Fruit fly (Drosophila melanogaster) whole organism, wandering third instar larva: Measurements from ENCODE around the gene Oseg1.

ENCODE experiments used
- Abd-B ChIP-seq: fragments of >200 bp; optimal IDR thresholded peaks from 2 replicates; lab custom pipeline; 2017; ENCODE audit warnings: missing biosample characterization, missing genetic modification characterization
- CG32264 ChIP-seq: fragments of 200-800 bp; sonication (Bioruptor generic); optimal IDR thresholded peaks from 2 replicates; lab custom pipeline; 2016; ENCODE audit warnings: missing biosample characterization, missing genetic modification characterization
- CG9705 ChIP-seq: fragments of 200-800 bp; sonication (Bioruptor generic); optimal IDR thresholded peaks from 2 replicates; lab custom pipeline; 2018; ENCODE audit warnings: missing biosample characterization, mild to moderate bottlenecking, missing genetic modification characterization
- CrebA ChIP-seq: fragments of 200-800 bp; sonication (Bioruptor generic); optimal IDR thresholded peaks from 2 replicates; lab custom pipeline; 2016; ENCODE audit warnings: missing biosample characterization, mild to moderate bottlenecking, missing genetic modification characterization, borderline replicate concordance
- Dfd ChIP-seq: fragments of >200 bp; optimal IDR thresholded peaks from 2 replicates; lab custom pipeline; 2017; ENCODE audit warnings: missing biosample characterization, missing genetic modification characterization
- Dif ChIP-seq: fragments of 200-275, 200-300 bp; sonication (Bioruptor generic); optimal IDR thresholded peaks from 2 replicates; lab custom pipeline; 2018; ENCODE audit warnings: missing biosample characterization, missing genetic modification characterization; ENCODE audit not compliant: partially characterized antibody
- GATAd ChIP-seq: sonication (Bioruptor generic); optimal IDR thresholded peaks from 2 replicates; lab custom pipeline; 2016; ENCODE audit warnings: missing biosample characterization, missing genetic modification characterization
- HLH106 ChIP-seq: fragments of 200-800 bp; optimal IDR thresholded peaks from 3 replicates; lab custom pipeline; 2019; ENCODE audit warnings: missing biosample characterization, mild to moderate bottlenecking, missing genetic modification characterization, moderate library complexity
- Hnf4 ChIP-seq: fragments of 200-800 bp; sonication (Bioruptor generic); optimal IDR thresholded peaks from 2 replicates; lab custom pipeline; 2016; ENCODE audit warnings: missing biosample characterization, mild to moderate bottlenecking, missing genetic modification characterization
- Hr78 ChIP-seq: fragments of >200 bp; optimal IDR thresholded peaks from 2 replicates; lab custom pipeline; 2017; ENCODE audit warnings: missing biosample characterization, missing genetic modification characterization
- Hr83 ChIP-seq: fragments of 200-300 bp; sonication (Bioruptor generic); optimal IDR thresholded peaks from 2 replicates; lab custom pipeline; 2016; ENCODE audit warnings: missing biosample characterization, mild to moderate bottlenecking, missing genetic modification characterization, moderate library complexity; ENCODE audit not compliant: poor library complexity, severe bottlenecking
- Jra ChIP-seq: sonication (Bioruptor generic); optimal IDR thresholded peaks from 2 replicates; lab custom pipeline; 2016; ENCODE audit warnings: missing biosample characterization, missing genetic modification characterization
- Mio ChIP-seq: sonication (Bioruptor generic); optimal IDR thresholded peaks from 2 replicates; lab custom pipeline; 2016; ENCODE audit warnings: missing biosample characterization, missing genetic modification characterization
- Myc ChIP-seq: fragments of >200 bp; optimal IDR thresholded peaks from 2 replicates; lab custom pipeline; 2017
- N ChIP-seq: fragments of >200 bp; optimal IDR thresholded peaks from 2 replicates; lab custom pipeline; 2018; ENCODE audit warnings: missing biosample characterization, missing external identifiers, missing genetic modification characterization
- OdsH ChIP-seq: fragments of 200-800 bp; sonication (Bioruptor generic); optimal IDR thresholded peaks from 2 replicates; lab custom pipeline; 2016; ENCODE audit warnings: missing biosample characterization, mild to moderate bottlenecking, missing genetic modification characterization
- Rel ChIP-seq, 2 experiments: fragments of 200-800 bp; sonication (Bioruptor generic) in 1 of 2; optimal IDR thresholded peaks; 2 replicates in 1 of 2; 3 replicates in 1 of 2; lab custom pipeline; 2016 to 2019; ENCODE audit warnings: mild to moderate bottlenecking in 2 of 2, missing biosample characterization in 2 of 2, missing genetic modification characterization in 2 of 2, moderate library complexity in 1 of 2
- Sp1 ChIP-seq: fragments of 200-800 bp; sonication (Bioruptor generic); optimal IDR thresholded peaks from 3 replicates; lab custom pipeline; 2019; ENCODE audit warnings: missing biosample characterization, mild to moderate bottlenecking, missing genetic modification characterization, moderate library complexity
- Vsx2 ChIP-seq: fragments of 200-300, 225-300 bp; sonication (Bioruptor generic); optimal IDR thresholded peaks from 2 replicates; lab custom pipeline; 2018; ENCODE audit warnings: missing biosample characterization, missing genetic modification characterization; ENCODE audit not compliant: partially characterized antibody
- br ChIP-seq: fragments of 200-800 bp; sonication (Bioruptor generic); optimal IDR thresholded peaks from 2 replicates; lab custom pipeline; 2016; ENCODE audit warnings: missing biosample characterization, missing genetic modification characterization
- brk ChIP-seq: fragments of 200-800 bp; sonication (Bioruptor generic); optimal IDR thresholded peaks from 2 replicates; lab custom pipeline; 2016; ENCODE audit warnings: missing biosample characterization, mild to moderate bottlenecking, missing genetic modification characterization
- dl ChIP-seq, 2 experiments: fragments of 175-275, 200-275 bp in 1 of 2; fragments of 200-275 bp in 1 of 2; sonication (Bioruptor generic); optimal IDR thresholded peaks; lab custom pipeline; 2018; ENCODE audit warnings: mild to moderate bottlenecking in 2 of 2, missing biosample characterization in 2 of 2, missing genetic modification characterization in 2 of 2, moderate library complexity in 2 of 2; ENCODE audit not compliant: partially characterized antibody in 2 of 2, insufficient read depth in 1 of 2
- dmrt93B ChIP-seq: fragments of 200-800 bp; sonication (Bioruptor generic); optimal IDR thresholded peaks from 2 replicates; lab custom pipeline; 2018; ENCODE audit warnings: missing biosample characterization, mild to moderate bottlenecking, missing genetic modification characterization
- dsf ChIP-seq: sonication (Bioruptor generic); optimal IDR thresholded peaks from 2 replicates; lab custom pipeline; 2016; ENCODE audit warnings: missing biosample characterization, missing genetic modification characterization, borderline replicate concordance
- ey ChIP-seq: fragments of 200-800 bp; sonication (Bioruptor generic); optimal IDR thresholded peaks from 2 replicates; lab custom pipeline; 2016; ENCODE audit warnings: missing biosample characterization, missing genetic modification characterization
- foxo ChIP-seq, 2 experiments: fragments of 200-800 bp; sonication (Bioruptor generic); optimal IDR thresholded peaks; 2 replicates in 1 of 2; 3 replicates in 1 of 2; lab custom pipeline; 2016 to 2017; ENCODE audit warnings: missing biosample characterization in 2 of 2, missing genetic modification characterization in 2 of 2
- fru ChIP-seq: fragments of 200-800 bp; sonication (Bioruptor generic); optimal IDR thresholded peaks from 3 replicates; lab custom pipeline; 2016; ENCODE audit warnings: missing biosample characterization, mild to moderate bottlenecking, missing genetic modification characterization
- h ChIP-seq: fragments of 200-800 bp; sonication (Bioruptor generic); optimal IDR thresholded peaks from 3 replicates; lab custom pipeline; 2016; ENCODE audit warnings: missing biosample characterization, mild to moderate bottlenecking, missing genetic modification characterization
- jim ChIP-seq: fragments of 175-275, 200-325 bp; sonication (Bioruptor generic); optimal IDR thresholded peaks from 2 replicates; lab custom pipeline; 2016; ENCODE audit warnings: missing biosample characterization, mild to moderate bottlenecking, missing genetic modification characterization
- lola ChIP-seq: fragments of >200 bp; optimal IDR thresholded peaks from 2 replicates; lab custom pipeline; 2017; ENCODE audit warnings: missing biosample characterization, missing genetic modification characterization
- pan ChIP-seq: fragments of >200 bp; optimal IDR thresholded peaks from 2 replicates; lab custom pipeline; 2017
- psq ChIP-seq: fragments of 200-800 bp; sonication (Bioruptor generic); optimal IDR thresholded peaks from 3 replicates; lab custom pipeline; 2017; ENCODE audit warnings: missing biosample characterization, mild to moderate bottlenecking, missing genetic modification characterization, moderate library complexity
- rgr ChIP-seq: fragments of 200-800 bp; sonication (Bioruptor generic); optimal IDR thresholded peaks from 3 replicates; lab custom pipeline; 2016; ENCODE audit warnings: missing biosample characterization, mild to moderate bottlenecking, missing genetic modification characterization
- sage ChIP-seq: fragments of 200-800 bp; sonication (Bioruptor generic); optimal IDR thresholded peaks from 2 replicates; lab custom pipeline; 2016; ENCODE audit warnings: missing biosample characterization, mild to moderate bottlenecking, missing genetic modification characterization
- sv ChIP-seq: fragments of 200-800 bp; sonication (Bioruptor generic); optimal IDR thresholded peaks from 3 replicates; lab custom pipeline; 2016; ENCODE audit warnings: missing biosample characterization, missing genetic modification characterization
- tai ChIP-seq: sonication (Bioruptor generic); optimal IDR thresholded peaks from 2 replicates; lab custom pipeline; 2016; ENCODE audit warnings: missing biosample characterization, missing genetic modification characterization
- usp ChIP-seq: fragments of >200 bp; optimal IDR thresholded peaks from 2 replicates; lab custom pipeline; 2017; ENCODE audit warnings: missing biosample characterization, missing genetic modification characterization
- woc ChIP-seq: sonication (Bioruptor generic); optimal IDR thresholded peaks from 2 replicates; lab custom pipeline; 2016; ENCODE audit warnings: missing biosample characterization, mild to moderate bottlenecking, missing genetic modification characterization

Gene Oseg1

dm6 chr3L:8394132-8394531 lies 18.5 kb downstream of the Oseg1 start:
- TF ChIP-seq foxo (GFP tag; optimal IDR thresholded peaks at IDR 0.05; lab: Kevin White, UChicago) (no peak), sage (no peak), dmrt93B (GFP tag; lab: Kevin White, UChicago) (no peak), Rel (GFP tag; optimal IDR thresholded peaks at IDR 0.05; lab: Kevin White, UChicago) (no peak), Rel (tag; optimal IDR thresholded peaks at IDR 0.05; lab: Kevin White, UChicago) (peak; percentile 86)
- TF ChIP-seq, all 38 proteins: peak for 1

dm6 chr3L:8393549-8393948 lies 19.1 kb downstream of the Oseg1 start, which contains the start of gene Jon66Cii:
Gene Jon66Cii, minus strand, starts transcription at chr3L:8393649.
- TF ChIP-seq Dfd (GFP tag; lab: Kevin White, UChicago) (no peak), Abd-B (GFP tag; lab: Kevin White, UChicago) (no peak), sv (no peak), Mio (no peak), ey (GFP tag; lab: Kevin White, UChicago) (no peak), Hnf4 (no peak), br (GFP tag; lab: Kevin White, UChicago) (no peak), pan (no peak), Dif (GFP tag; lab: Kevin White, UChicago) (no peak), lola (GFP tag; lab: Kevin White, UChicago) (no peak), foxo (GFP tag; optimal IDR thresholded peaks at IDR 0.05; lab: Kevin White, UChicago) (no peak), OdsH (no peak)
- TF ChIP-seq, all 38 proteins: peak for 0

- TF ChIP-seq Rel (GFP tag; optimal IDR thresholded peaks at IDR 0.05; lab: Kevin White, UChicago) = no peak
- TF ChIP-seq Rel (tag; optimal IDR thresholded peaks at IDR 0.05; lab: Kevin White, UChicago) = no peak
- TF ChIP-seq Hr78 (GFP tag; lab: Kevin White, UChicago) = no peak
- no peak for TF ChIP-seq Abd-B (GFP tag; lab: Kevin White, UChicago)
- no peak for TF ChIP-seq Hnf4
- no peak for TF ChIP-seq fru (GFP tag; lab: Kevin White, UChicago)
- no peak for TF ChIP-seq GATAd (GFP tag; lab: Kevin White, UChicago)
- TF ChIP-seq Hr83 (GFP tag; lab: Kevin White, UChicago) = no peak
- TF ChIP-seq brk (GFP tag; lab: Kevin White, UChicago) = no peak
- TF ChIP-seq usp = no peak
- no peak for TF ChIP-seq rgr
These were observed 21.4 kb downstream of the Oseg1 start, which contains the start of gene Jon66Ci for dm6 chr3L:8391240-8391639. Gene Jon66Ci, plus strand, starts transcription at chr3L:8391540.

- TF ChIP-seq Abd-B (GFP tag; lab: Kevin White, UChicago) (no peak), N (GFP tag; lab: Kevin White, UChicago) (no peak), Vsx2 (no peak), woc (GFP tag; lab: Kevin White, UChicago) (peak; percentile 30), h (GFP tag; lab: Kevin White, UChicago) (peak; percentile 55), CG9705 (GFP tag; lab: Kevin White, UChicago) (no peak), sage (no peak), dsf (GFP tag; lab: Kevin White, UChicago) (no peak), pan (no peak), lola (GFP tag; lab: Kevin White, UChicago) (no peak), Mio (no peak), jim (no peak), psq (GFP tag; lab: Kevin White, UChicago) (peak; percentile 49), fru (GFP tag; lab: Kevin White, UChicago) (peak; percentile 46), Hr83 (GFP tag; lab: Kevin White, UChicago) (no peak), foxo (GFP tag; optimal IDR thresholded peaks at IDR 0.05; lab: Kevin White, UChicago) (peak in 1 of 2 experiments; percentile 39), CrebA (GFP tag; lab: Kevin White, UChicago) (no peak), dmrt93B (GFP tag; lab: Kevin White, UChicago) (no peak), Hnf4 (no peak), Myc (lab: Kevin White, UChicago) (no peak), br (GFP tag; lab: Kevin White, UChicago) (peak; percentile 35), tai (GFP tag; lab: Kevin White, UChicago) (no peak), GATAd (GFP tag; lab: Kevin White, UChicago) (no peak), Dfd (GFP tag; lab: Kevin White, UChicago) (no peak), Sp1 (GFP tag; lab: Kevin White, UChicago) (no peak), OdsH (peak; percentile 12), rgr (peak; percentile 4), CG32264 (GFP tag; lab: Kevin White, UChicago) (no peak), usp (no peak), Jra (GFP tag; lab: Kevin White, UChicago) (no peak), Dif (GFP tag; lab: Kevin White, UChicago) (no peak), dl (GFP tag; optimal IDR thresholded peaks at IDR 0.05; lab: Kevin White, UChicago; ENCODE audit: insufficient read depth in 1 of 2, partially characterized antibody in 2 of 2) (no peak), Hr78 (GFP tag; lab: Kevin White, UChicago) (no peak), sv (no peak), brk (GFP tag; lab: Kevin White, UChicago) (no peak), HLH106 (tag; lab: Kevin White, UChicago) (peak; percentile 12), ey (GFP tag; lab: Kevin White, UChicago) (peak; percentile 15), Rel (GFP tag; optimal IDR thresholded peaks at IDR 0.05; lab: Kevin White, UChicago) (no peak), Rel (tag; optimal IDR thresholded peaks at IDR 0.05; lab: Kevin White, UChicago) (no peak)
- TF ChIP-seq, all 38 proteins: peak for 10
These were observed 27.6 kb downstream of the Oseg1 start for dm6 chr3L:8385055-8385454.
